Worm (Caenorhabditis elegans): Measurements from ENCODE around the gene Y53G8AR.8.

- TF ChIP-seq tbx-37 (GFP tag; conservative IDR thresholded peaks at IDR 0.05) (no peak), ets-7 (tag; optimal IDR thresholded peaks at IDR 0.05) (no peak), ama-1 (optimal IDR thresholded peaks at IDR 0.05) (no peak), ceh-13 (GFP tag; optimal IDR thresholded peaks at IDR 0.05) (no peak), pes-1 (GFP tag; IDR thresholded peaks at IDR 0.05) (no peak), ceh-36 (tag; optimal IDR thresholded peaks at IDR 0.05) (no peak), hnd-1 (tag; optimal IDR thresholded peaks at IDR 0.05) (no peak), scrt-1 (GFP tag; IDR thresholded peaks at IDR 0.05) (no peak)
Observed at ce11 chrIII:3253736-3254135, 40.4 kb downstream of the Y53G8AR.8 start.

All from whole organism, early embryonic.